Worm (Caenorhabditis elegans) whole organism, L3 larva: ENCODE results near the gene T01G5.7.

Experiments used
- R02D3.7 ChIP-seq: fragments of 150-350 bp; optimal IDR thresholded peaks from 2 replicates; lab custom pipeline; 2014; ENCODE audit warnings: missing biosample characterization, missing genetic modification characterization
- ZK546.5 ChIP-seq: sonication (generic microtip); optimal IDR thresholded peaks from 2 replicates; lab custom pipeline; 2017; ENCODE audit warnings: missing biosample characterization, missing genetic modification characterization
- aly-2 ChIP-seq: fragments of 150-350 bp; optimal IDR thresholded peaks from 2 replicates; lab custom pipeline; 2014; ENCODE audit warnings: missing biosample characterization, missing genetic modification characterization
- ceh-28 ChIP-seq: fragments of 150-350 bp; optimal IDR thresholded peaks from 2 replicates; lab custom pipeline; 2014; ENCODE audit warnings: missing biosample characterization, missing genetic modification reagents, missing genetic modification characterization
- ceh-82 ChIP-seq: fragments of 150-350 bp; optimal IDR thresholded peaks from 2 replicates; lab custom pipeline; 2014; ENCODE audit warnings: missing biosample characterization, missing genetic modification characterization
- ceh-9 ChIP-seq: sonication (generic microtip); optimal IDR thresholded peaks from 2 replicates; lab custom pipeline; 2018; ENCODE audit warnings: missing biosample characterization, missing genetic modification characterization
- daf-12 ChIP-seq: fragments of 150-350 bp; optimal IDR thresholded peaks from 2 replicates; lab custom pipeline; 2014; ENCODE audit warnings: missing biosample characterization, missing genetic modification reagents, missing genetic modification characterization
- egl-27 ChIP-seq: sonication (generic microtip); optimal IDR thresholded peaks from 4 replicates; lab custom pipeline; 2017; ENCODE audit warnings: missing biosample characterization, missing genetic modification reagents, missing genetic modification characterization
- egl-5 ChIP-seq: fragments of 150-350 bp; optimal IDR thresholded peaks from 2 replicates; lab custom pipeline; 2017; ENCODE audit warnings: missing biosample characterization, missing genetic modification reagents, missing genetic modification characterization, inconsistent platforms
- elt-2 ChIP-seq: sonication (generic microtip); optimal IDR thresholded peaks from 2 replicates; lab custom pipeline; 2016; ENCODE audit warnings: missing genetic modification reagents, mild to moderate bottlenecking, missing genetic modification characterization, missing compliant biosample characterization
- elt-3 ChIP-seq, 3 experiments: fragments of 150-350 bp in 1 of 3; sonication (generic microtip) in 2 of 3; optimal IDR thresholded peaks; 2 replicates in 2 of 3; 4 replicates in 1 of 3; lab custom pipeline; 2014 to 2017; ENCODE audit warnings: missing biosample characterization in 3 of 3, missing genetic modification characterization in 3 of 3
- fkh-10 ChIP-seq: sonication (generic microtip); optimal IDR thresholded peaks from 2 replicates; lab custom pipeline; 2017; ENCODE audit warnings: missing biosample characterization, missing genetic modification reagents, missing genetic modification characterization
- fkh-2 ChIP-seq: fragments of 150-350 bp; optimal IDR thresholded peaks from 2 replicates; lab custom pipeline; 2014; ENCODE audit warnings: missing biosample characterization, missing genetic modification reagents, missing genetic modification characterization
- fos-1 ChIP-seq: fragments of 150-350 bp; optimal IDR thresholded peaks from 2 replicates; lab custom pipeline; 2014; ENCODE audit warnings: missing biosample characterization, missing genetic modification characterization
- hmg-11 ChIP-seq: sonication (generic microtip); optimal IDR thresholded peaks from 2 replicates; lab custom pipeline; 2016; ENCODE audit warnings: missing genetic modification characterization, missing compliant biosample characterization
- jun-1 ChIP-seq: fragments of 150-350 bp; optimal IDR thresholded peaks from 2 replicates; lab custom pipeline; 2014; ENCODE audit warnings: missing biosample characterization, missing genetic modification reagents, missing genetic modification characterization
- lin-15B ChIP-seq: fragments of 150-350 bp; optimal IDR thresholded peaks from 2 replicates; lab custom pipeline; 2014; ENCODE audit warnings: missing biosample characterization, missing genetic modification characterization
- lin-39 ChIP-seq: fragments of 150-350 bp; optimal IDR thresholded peaks from 2 replicates; lab custom pipeline; 2018; ENCODE audit warnings: missing biosample characterization, missing genetic modification reagents, missing genetic modification characterization
- mdl-1 ChIP-seq: fragments of 150-350 bp; optimal IDR thresholded peaks from 2 replicates; lab custom pipeline; 2014; ENCODE audit warnings: missing biosample characterization, missing genetic modification characterization
- nfya-1 ChIP-seq: sonication (generic microtip); optimal IDR thresholded peaks from 2 replicates; lab custom pipeline; 2017; ENCODE audit warnings: missing genetic modification characterization, mild to moderate bottlenecking, missing compliant biosample characterization, antibody characterized with exemption, moderate library complexity; ENCODE audit not compliant: insufficient read depth
- nhr-11 ChIP-seq: fragments of 150-350 bp; optimal IDR thresholded peaks from 2 replicates; lab custom pipeline; 2014; ENCODE audit warnings: missing biosample characterization, missing genetic modification characterization
- nhr-12 ChIP-seq: fragments of 150-350 bp; optimal IDR thresholded peaks from 2 replicates; lab custom pipeline; 2014; ENCODE audit warnings: missing biosample characterization, missing genetic modification characterization
- nhr-23 ChIP-seq: fragments of 150-350 bp; optimal IDR thresholded peaks from 2 replicates; lab custom pipeline; 2014; ENCODE audit warnings: missing biosample characterization, missing genetic modification reagents, missing genetic modification characterization
- nhr-237 ChIP-seq: fragments of 150-350 bp; optimal IDR thresholded peaks from 2 replicates; lab custom pipeline; 2014; ENCODE audit warnings: missing biosample characterization, missing genetic modification characterization
- nhr-25 ChIP-seq: sonication (generic microtip); optimal IDR thresholded peaks from 2 replicates; lab custom pipeline; 2017; ENCODE audit warnings: missing biosample characterization, missing genetic modification characterization
- nhr-28 ChIP-seq: fragments of 150-350 bp; optimal IDR thresholded peaks from 2 replicates; lab custom pipeline; 2014; ENCODE audit warnings: missing biosample characterization, missing genetic modification characterization
- nhr-43 ChIP-seq: sonication (generic microtip); optimal IDR thresholded peaks from 2 replicates; lab custom pipeline; 2016; ENCODE audit warnings: mild to moderate bottlenecking, missing genetic modification characterization, missing compliant biosample characterization; ENCODE audit not compliant: poor library complexity, severe bottlenecking
- nhr-67 ChIP-seq: fragments of 150-350 bp; optimal IDR thresholded peaks from 2 replicates; lab custom pipeline; 2014; ENCODE audit warnings: missing biosample characterization, missing genetic modification characterization
- nhr-76 ChIP-seq: fragments of 150-350 bp; sonication (generic microtip); optimal IDR thresholded peaks from 5 replicates; lab custom pipeline; 2014; ENCODE audit warnings: missing biosample characterization, missing genetic modification characterization
- nhr-77 ChIP-seq: fragments of 150-350 bp; optimal IDR thresholded peaks from 2 replicates; lab custom pipeline; 2014; ENCODE audit warnings: missing biosample characterization, missing genetic modification characterization
- pha-4 ChIP-seq: fragments of 150-350 bp; optimal IDR thresholded peaks from 2 replicates; lab custom pipeline; 2014; ENCODE audit warnings: missing biosample characterization, missing genetic modification reagents, missing genetic modification characterization
- pqm-1 ChIP-seq: fragments of 150-350 bp; optimal IDR thresholded peaks from 2 replicates; lab custom pipeline; 2017; ENCODE audit warnings: missing biosample characterization, missing genetic modification characterization, inconsistent platforms
- sea-2 ChIP-seq: fragments of 150-350 bp; sonication (generic microtip); optimal IDR thresholded peaks from 4 replicates; lab custom pipeline; 2014; ENCODE audit warnings: missing biosample characterization, missing genetic modification reagents, missing genetic modification characterization
- skn-1 ChIP-seq: fragments of 150-350 bp; optimal IDR thresholded peaks from 2 replicates; lab custom pipeline; 2014; ENCODE audit warnings: missing biosample characterization, missing genetic modification characterization
- snpc-4 ChIP-seq: fragments of 150-350 bp; optimal IDR thresholded peaks from 2 replicates; lab custom pipeline; 2014; ENCODE audit warnings: missing biosample characterization, missing genetic modification characterization
- tbx-2 ChIP-seq: sonication (generic microtip); optimal IDR thresholded peaks from 2 replicates; lab custom pipeline; 2016; ENCODE audit warnings: mild to moderate bottlenecking, missing genetic modification characterization, missing compliant biosample characterization
- unc-62 ChIP-seq: fragments of 150-350 bp; sonication (generic microtip); optimal IDR thresholded peaks from 4 replicates; lab custom pipeline; 2014; ENCODE audit warnings: missing biosample characterization, missing genetic modification reagents, missing genetic modification characterization
- zag-1 ChIP-seq: fragments of 150-350 bp; optimal IDR thresholded peaks from 2 replicates; lab custom pipeline; 2014; ENCODE audit warnings: missing biosample characterization, missing genetic modification characterization

The T01G5.7 gene

ce11 chrV:15136772-15137171, 25.0 kb downstream of the T01G5.7 start, which contains the start of gene aipl-1:
Gene aipl-1 (minus strand): TSS chrV:15136801.
- TF ChIP-seq pqm-1 (tag; lab: Kevin White, UChicago) = peak; percentile 74
- TF ChIP-seq R02D3.7 (tag; lab: Kevin White, UChicago) = peak; percentile 69
- TF ChIP-seq lin-15B = peak; percentile 94
- TF ChIP-seq ceh-82 (tag; lab: Kevin White, UChicago) = peak; percentile 34
- peak; percentile 53 for TF ChIP-seq lin-39 (tag; lab: Kevin White, UChicago)
- TF ChIP-seq pha-4 (tag; lab: Kevin White, UChicago) = peak; percentile 95
- TF ChIP-seq nhr-28 (tag; lab: Kevin White, UChicago) = no peak
- no peak for TF ChIP-seq nhr-67 (tag; lab: Kevin White, UChicago)
- peak; percentile 39 for TF ChIP-seq jun-1 (tag; lab: Kevin White, UChicago)
- TF ChIP-seq egl-5 = peak; percentile 21
- no peak for TF ChIP-seq nhr-237 (tag; lab: Kevin White, UChicago)
- peak; percentile 9 for TF ChIP-seq skn-1
- peak; percentile 75 for TF ChIP-seq nhr-23
- no peak for TF ChIP-seq fos-1 (tag; lab: Kevin White, UChicago)
- no peak for TF ChIP-seq nhr-12 (tag; lab: Kevin White, UChicago)
- TF ChIP-seq ceh-28 (tag; lab: Kevin White, UChicago) = peak; percentile 42
- TF ChIP-seq nfya-1 (tag; lab: Kevin White, UChicago) = peak; percentile 84
- peak; percentile 43 for TF ChIP-seq elt-2 (tag; lab: Kevin White, UChicago)
- TF ChIP-seq nhr-25 (tag; lab: Kevin White, UChicago) = peak; percentile 66
- peak; percentile 60 for TF ChIP-seq fkh-10 (GFP tag; lab: Kevin White, UChicago)
- TF ChIP-seq snpc-4 = peak; percentile 79
- peak in 1 of 3 experiments; percentile 66 for TF ChIP-seq elt-3 (tag; optimal IDR thresholded peaks at IDR 0.05; lab: Kevin White, UChicago)

DNA sequence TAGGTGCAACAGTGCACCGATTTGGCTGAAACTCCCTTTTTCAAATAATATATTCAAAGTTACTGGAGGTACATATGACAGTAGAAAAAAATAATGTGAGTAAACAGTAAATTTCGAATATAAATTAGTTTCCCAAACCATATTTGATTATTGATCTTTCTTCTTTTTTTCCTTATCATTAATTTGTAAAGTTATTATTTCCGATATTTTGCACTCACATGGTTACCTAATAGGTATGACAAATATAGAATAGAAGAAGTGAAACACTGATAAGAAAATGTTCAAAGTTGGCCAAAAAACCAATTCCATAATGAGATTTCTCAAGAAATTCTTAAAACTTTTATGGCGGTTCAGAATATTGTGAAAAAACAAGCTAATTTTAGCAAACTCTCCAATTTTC, 28.1 kb downstream of the T01G5.7 start:
- no peak for TF ChIP-seq sea-2 (GFP tag; lab: Kevin White, UChicago)
- peak; percentile 53 for TF ChIP-seq elt-2 (tag; lab: Kevin White, UChicago)
- no peak for TF ChIP-seq ZK546.5 (tag; lab: Kevin White, UChicago)
- no peak for TF ChIP-seq lin-39 (tag; lab: Kevin White, UChicago)
- TF ChIP-seq pha-4 (tag; lab: Kevin White, UChicago) = peak; percentile 60
- no peak for TF ChIP-seq skn-1
- no peak for TF ChIP-seq elt-3 (tag; optimal IDR thresholded peaks at IDR 0.05; lab: Kevin White, UChicago)
- no peak for TF ChIP-seq nhr-11 (tag; lab: Kevin White, UChicago)
- TF ChIP-seq ceh-9 (tag; lab: Kevin White, UChicago) = no peak
- TF ChIP-seq nhr-76 (tag; lab: Kevin White, UChicago) = no peak
- no peak for TF ChIP-seq daf-12
- TF ChIP-seq nhr-43 (tag; lab: Kevin White, UChicago) = no peak
- TF ChIP-seq nhr-12 (tag; lab: Kevin White, UChicago) = no peak
- TF ChIP-seq fkh-10 (GFP tag; lab: Kevin White, UChicago) = no peak
- no peak for TF ChIP-seq nhr-77
- no peak for TF ChIP-seq egl-5
- TF ChIP-seq unc-62 (GFP tag; lab: Kevin White, UChicago) = no peak
- no peak for TF ChIP-seq tbx-2
- no peak for TF ChIP-seq nhr-25 (tag; lab: Kevin White, UChicago)
- no peak for TF ChIP-seq fos-1 (tag; lab: Kevin White, UChicago)
- no peak for TF ChIP-seq snpc-4
- no peak for TF ChIP-seq hmg-11
- peak; percentile 53 for TF ChIP-seq pqm-1 (tag; lab: Kevin White, UChicago)
- no peak for TF ChIP-seq R02D3.7 (tag; lab: Kevin White, UChicago)
- no peak for TF ChIP-seq jun-1 (tag; lab: Kevin White, UChicago)
- TF ChIP-seq nhr-23 = no peak
- TF ChIP-seq, all 47 proteins: peak for 3

DNA sequence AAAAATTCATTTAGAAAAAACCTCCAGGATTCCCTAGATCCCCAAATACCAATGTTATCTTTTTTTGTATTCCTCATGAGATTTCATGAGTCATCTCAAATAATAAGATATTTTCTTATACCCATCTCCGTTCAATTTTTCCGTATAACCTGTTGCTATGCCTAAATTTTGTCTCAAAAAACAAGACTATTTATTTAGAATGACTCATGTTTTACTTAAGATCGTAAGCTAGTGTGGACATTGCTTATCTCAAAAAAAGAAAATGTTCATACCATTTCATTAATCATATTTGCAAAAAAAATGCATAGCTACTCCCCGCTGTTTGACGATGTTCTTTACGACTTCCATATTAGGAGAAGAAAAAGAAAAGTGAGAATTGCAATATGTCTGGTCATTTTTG, 28.5 kb downstream of the T01G5.7 start, which contains the start of gene K08F9.3:
K08F9.3 (plus strand) TSS at position 301 of the 400 bp plus-strand sequence.
- no peak for TF ChIP-seq nhr-67 (tag; lab: Kevin White, UChicago)
- TF ChIP-seq elt-2 (tag; lab: Kevin White, UChicago) = no peak
- TF ChIP-seq hmg-11 = no peak

DNA sequence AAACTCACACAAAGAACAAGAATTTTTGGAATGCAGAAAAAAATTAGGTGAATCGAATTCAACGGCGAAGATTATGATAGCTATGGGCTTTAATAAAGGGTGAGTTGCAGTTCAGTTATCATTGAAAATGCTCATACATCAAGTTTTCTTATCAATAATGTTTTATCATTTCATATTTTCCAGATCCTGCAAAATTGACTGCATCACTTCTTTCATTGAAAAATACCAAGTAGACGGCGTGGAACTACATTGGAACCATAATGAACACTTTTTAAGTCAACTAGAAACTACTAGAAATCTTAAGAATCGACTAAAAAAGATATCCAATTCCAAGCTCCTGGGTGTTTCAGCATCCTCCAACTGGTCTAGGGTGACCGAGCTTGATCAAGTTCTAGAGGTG, 31.5 kb downstream of the T01G5.7 start, which contains the start of gene K08F9.1:
K08F9.1 (minus strand) TSS at position 101 of the 400 bp plus-strand sequence.
- TF ChIP-seq fos-1 (tag; lab: Kevin White, UChicago) (no peak), fkh-10 (GFP tag; lab: Kevin White, UChicago) (no peak), ceh-9 (tag; lab: Kevin White, UChicago) (no peak), fkh-2 (tag; lab: Kevin White, UChicago) (no peak), nhr-67 (tag; lab: Kevin White, UChicago) (no peak), nhr-12 (tag; lab: Kevin White, UChicago) (no peak), nhr-11 (tag; lab: Kevin White, UChicago) (no peak), tbx-2 (no peak), mdl-1 (tag; lab: Kevin White, UChicago) (no peak), lin-39 (tag; lab: Kevin White, UChicago) (no peak), sea-2 (GFP tag; lab: Kevin White, UChicago) (no peak), ZK546.5 (tag; lab: Kevin White, UChicago) (no peak), zag-1 (tag; lab: Kevin White, UChicago) (no peak), nhr-43 (tag; lab: Kevin White, UChicago) (no peak), nhr-76 (tag; lab: Kevin White, UChicago) (no peak), egl-27 (no peak), nhr-77 (no peak), aly-2 (no peak)
